Worm (Caenorhabditis elegans): ENCODE data around the gene F20D6.5.

The F20D6.5 gene

DNA sequence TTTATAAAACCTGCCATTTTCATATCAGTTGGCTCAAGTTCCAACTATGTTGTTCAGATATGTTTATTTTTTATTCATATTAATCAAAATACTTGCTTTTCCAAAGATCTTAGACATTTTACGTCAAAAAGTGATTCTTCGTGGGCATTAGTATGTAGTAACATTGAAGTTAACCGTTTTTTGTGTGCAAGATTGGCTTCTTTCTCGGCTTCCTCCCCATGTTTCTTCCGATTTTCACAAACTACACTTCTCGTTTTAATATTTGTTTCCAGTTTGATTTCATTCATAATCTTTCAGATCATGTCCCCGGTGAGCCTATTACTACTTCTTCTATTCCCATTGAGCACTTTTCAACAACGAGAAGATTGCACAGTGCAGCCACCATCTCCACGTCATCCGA lies 4.3 kb upstream of the F20D6.5 start, which contains the start of gene sul-2:
Gene sul-2 (plus strand): TSS at position 301 of the 400 bp plus-strand sequence.
- TF ChIP-seq lin-39 (tag; optimal IDR thresholded peaks at IDR 0.05), result no peak
- no peak for TF ChIP-seq lsy-12 (tag; optimal IDR thresholded peaks at IDR 0.05)
- no peak for TF ChIP-seq nhr-23 (tag; optimal IDR thresholded peaks at IDR 0.05)

DNA sequence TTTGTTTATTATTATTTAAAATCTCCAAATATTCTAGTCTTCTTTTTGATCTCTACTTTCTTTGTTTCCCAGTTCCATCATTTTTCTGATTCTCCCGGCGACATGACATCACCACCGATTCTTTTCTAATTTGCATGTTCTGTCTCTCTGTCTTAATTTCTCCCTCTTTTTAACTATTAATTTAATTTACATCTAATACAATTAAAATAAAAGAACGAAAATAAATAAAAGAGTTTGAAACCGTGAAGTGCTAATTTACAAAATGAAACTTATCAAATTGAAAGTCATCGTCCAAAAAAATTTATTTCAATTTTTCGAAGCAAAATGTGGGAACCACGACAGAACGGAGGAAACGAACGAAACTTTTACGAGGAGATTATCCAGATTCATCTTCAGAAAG lies 2.1 kb upstream of the F20D6.5 start, which contains the start of gene F20D6.6:
Gene F20D6.6 (plus strand): TSS at position 301 of the 400 bp plus-strand sequence.
- TF ChIP-seq lin-39 (tag; optimal IDR thresholded peaks at IDR 0.05), result no peak

ce11 chrV:8163199-8163598 lies 1.4 kb downstream of the F20D6.5 start:
- TF ChIP-seq nhr-77 (tag; optimal IDR thresholded peaks at IDR 0.05) (no peak), nhr-12 (tag; optimal IDR thresholded peaks at IDR 0.05) (no peak), pha-4 (tag; optimal IDR thresholded peaks at IDR 0.05) (peak; percentile 7)

DNA sequence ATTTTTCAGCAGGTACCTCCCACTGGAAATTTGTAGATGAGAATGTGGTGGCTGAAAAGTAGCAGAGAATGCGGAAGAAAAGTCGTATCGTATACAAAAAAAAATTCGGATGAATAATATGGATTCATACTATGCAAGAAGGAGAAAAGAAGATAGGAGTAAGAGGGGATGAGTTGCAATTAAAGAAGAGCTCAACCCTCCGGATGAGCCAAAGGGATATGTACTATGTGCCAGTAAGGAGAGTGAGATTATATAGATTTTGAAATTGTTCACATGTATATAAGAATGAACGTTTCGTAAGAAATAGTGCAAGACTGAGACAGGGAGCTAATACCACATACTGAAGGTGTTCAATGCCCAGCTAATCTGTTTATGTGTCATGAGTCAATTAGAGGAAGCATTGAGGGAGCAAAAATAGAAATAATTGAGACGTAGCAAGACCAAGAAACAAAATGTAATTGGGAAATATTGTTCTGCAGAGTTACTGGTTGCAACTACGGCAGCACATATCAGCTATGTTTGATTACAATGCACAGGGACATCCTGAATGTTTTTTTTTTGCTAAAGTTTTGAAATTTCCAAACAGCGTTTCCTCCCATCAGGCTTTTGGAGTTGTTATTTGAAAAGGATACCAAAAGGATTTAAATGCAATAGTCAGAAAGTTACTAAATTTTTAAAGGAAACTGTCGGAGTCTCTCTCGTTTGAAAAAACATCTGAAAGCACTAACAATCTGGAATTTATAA lies 6.6 kb downstream of the F20D6.5 start, which contains the start of gene F20D6.8:
Gene F20D6.8 (minus strand): TSS at position 51 of the 744 bp plus-strand sequence.
- TF ChIP-seq ceh-82 (tag; optimal IDR thresholded peaks at IDR 0.05), result no peak
- no peak for TF ChIP-seq sea-2 (GFP tag; optimal IDR thresholded peaks at IDR 0.05)
- no peak for TF ChIP-seq ceh-28 (tag; optimal IDR thresholded peaks at IDR 0.05)
- no peak for TF ChIP-seq ZK546.5 (tag; optimal IDR thresholded peaks at IDR 0.05)

ce11 chrV:8169150-8169549 lies 7.4 kb downstream of the F20D6.5 start:
- TF ChIP-seq ceh-9 (tag; optimal IDR thresholded peaks at IDR 0.05) (no peak), lin-15B (tag; optimal IDR thresholded peaks at IDR 0.05) (no peak), ceh-16 (tag; optimal IDR thresholded peaks at IDR 0.05) (no peak), mdl-1 (tag; optimal IDR thresholded peaks at IDR 0.05) (no peak), nhr-76 (tag; optimal IDR thresholded peaks at IDR 0.05) (no peak), aly-2 (tag; optimal IDR thresholded peaks at IDR 0.05) (no peak), pqm-1 (tag; optimal IDR thresholded peaks at IDR 0.05) (no peak), nhr-12 (tag; optimal IDR thresholded peaks at IDR 0.05) (no peak), nhr-237 (tag; optimal IDR thresholded peaks at IDR 0.05) (no peak), skn-1 (tag; optimal IDR thresholded peaks at IDR 0.05) (no peak), nhr-28 (tag; optimal IDR thresholded peaks at IDR 0.05) (no peak), sea-2 (GFP tag; optimal IDR thresholded peaks at IDR 0.05) (no peak)

- TF ChIP-seq mml-1 (tag; optimal IDR thresholded peaks at IDR 0.05) (no peak), pqm-1 (tag; optimal IDR thresholded peaks at IDR 0.05) (no peak), egl-27 (tag; optimal IDR thresholded peaks at IDR 0.05) (no peak), ceh-28 (tag; optimal IDR thresholded peaks at IDR 0.05) (no peak), ceh-9 (tag; optimal IDR thresholded peaks at IDR 0.05) (no peak)
Measured at ce11 chrV:8170300-8170699, 8.5 kb downstream of the F20D6.5 start.

ce11 chrV:8171688-8172087 lies 9.9 kb downstream of the F20D6.5 start:
- TF ChIP-seq tbx-2 (tag; optimal IDR thresholded peaks at IDR 0.05), result no peak
- no peak for TF ChIP-seq elt-2 (tag; optimal IDR thresholded peaks at IDR 0.05)
- TF ChIP-seq R02D3.7 (tag; optimal IDR thresholded peaks at IDR 0.05), result no peak
- TF ChIP-seq nhr-77 (tag; optimal IDR thresholded peaks at IDR 0.05), result no peak
- no peak for TF ChIP-seq nhr-76 (tag; optimal IDR thresholded peaks at IDR 0.05)
- TF ChIP-seq snpc-4 (tag; optimal IDR thresholded peaks at IDR 0.05), result no peak
- no peak for TF ChIP-seq egl-5 (tag; optimal IDR thresholded peaks at IDR 0.05)
- TF ChIP-seq ceh-28 (tag; optimal IDR thresholded peaks at IDR 0.05), result no peak
- TF ChIP-seq mdl-1 (tag; optimal IDR thresholded peaks at IDR 0.05), result no peak
- no peak for TF ChIP-seq pha-4 (tag; optimal IDR thresholded peaks at IDR 0.05)
- no peak for TF ChIP-seq fkh-10 (GFP tag; optimal IDR thresholded peaks at IDR 0.05)
- no peak for TF ChIP-seq mml-1 (tag; optimal IDR thresholded peaks at IDR 0.05)

- TF ChIP-seq aly-2 (tag; optimal IDR thresholded peaks at IDR 0.05), result no peak
- TF ChIP-seq daf-12 (tag; optimal IDR thresholded peaks at IDR 0.05), result no peak
- no peak for TF ChIP-seq ceh-9 (tag; optimal IDR thresholded peaks at IDR 0.05)
- TF ChIP-seq ztf-11 (tag; optimal IDR thresholded peaks at IDR 0.05), result no peak
- TF ChIP-seq hmg-11 (tag; optimal IDR thresholded peaks at IDR 0.05), result no peak
- no peak for TF ChIP-seq nhr-12 (tag; optimal IDR thresholded peaks at IDR 0.05)
- TF ChIP-seq zag-1 (tag; optimal IDR thresholded peaks at IDR 0.05), result no peak
- no peak for TF ChIP-seq nhr-237 (tag; optimal IDR thresholded peaks at IDR 0.05)
- no peak for TF ChIP-seq ceh-82 (tag; optimal IDR thresholded peaks at IDR 0.05)
- no peak for TF ChIP-seq nfya-1 (tag; optimal IDR thresholded peaks at IDR 0.05; ENCODE audit: insufficient read depth)
- TF ChIP-seq ZK546.5 (tag; optimal IDR thresholded peaks at IDR 0.05), result no peak
- no peak for TF ChIP-seq nhr-25 (tag; optimal IDR thresholded peaks at IDR 0.05)
- no peak for TF ChIP-seq mdl-1 (tag; optimal IDR thresholded peaks at IDR 0.05)
- no peak for TF ChIP-seq egl-5 (tag; optimal IDR thresholded peaks at IDR 0.05)
- no peak for TF ChIP-seq tbx-2 (tag; optimal IDR thresholded peaks at IDR 0.05)
- TF ChIP-seq elt-3 (tag; optimal IDR thresholded peaks at IDR 0.05), result no peak
- TF ChIP-seq fos-1 (tag; optimal IDR thresholded peaks at IDR 0.05), result no peak
- no peak for TF ChIP-seq nhr-43 (tag; optimal IDR thresholded peaks at IDR 0.05; ENCODE audit: poor library complexity, severe bottlenecking)
- no peak for TF ChIP-seq skn-1 (tag; optimal IDR thresholded peaks at IDR 0.05)
Measured at ce11 chrV:8177349-8177748, 15.6 kb downstream of the F20D6.5 start, which contains the start of gene F20D6.9. Gene F20D6.9, minus strand, starts transcription at chrV:8177449.

All from whole organism, L3 larva.